Worm (Caenorhabditis elegans) whole organism, L3 larva: ENCODE measurements around the gene bath-20.
A peak's percentile ranks its signal among the peaks of the same experiment; 100 is the strongest.

Experiments
- R02D3.7 ChIP-seq: fragments of 150-350 bp; optimal IDR thresholded peaks from 2 replicates; lab custom pipeline; 2014; ENCODE audit warnings: missing biosample characterization, missing genetic modification characterization
- ZK546.5 ChIP-seq: sonication (generic microtip); optimal IDR thresholded peaks from 2 replicates; lab custom pipeline; 2017; ENCODE audit warnings: missing biosample characterization, missing genetic modification characterization
- aly-2 ChIP-seq: fragments of 150-350 bp; optimal IDR thresholded peaks from 2 replicates; lab custom pipeline; 2014; ENCODE audit warnings: missing biosample characterization, missing genetic modification characterization
- ama-1 ChIP-seq: fragments of 150-350 bp; optimal IDR thresholded peaks from 2 replicates; lab custom pipeline; 2018
- ceh-16 ChIP-seq: sonication (generic microtip); optimal IDR thresholded peaks from 2 replicates; lab custom pipeline; 2017; ENCODE audit warnings: missing biosample characterization, missing genetic modification characterization
- ceh-82 ChIP-seq: fragments of 150-350 bp; optimal IDR thresholded peaks from 2 replicates; lab custom pipeline; 2014; ENCODE audit warnings: missing biosample characterization, missing genetic modification characterization
- ceh-9 ChIP-seq: sonication (generic microtip); optimal IDR thresholded peaks from 2 replicates; lab custom pipeline; 2018; ENCODE audit warnings: missing biosample characterization, missing genetic modification characterization
- egl-27 ChIP-seq: sonication (generic microtip); optimal IDR thresholded peaks from 4 replicates; lab custom pipeline; 2017; ENCODE audit warnings: missing biosample characterization, missing genetic modification reagents, missing genetic modification characterization
- elt-2 ChIP-seq: sonication (generic microtip); optimal IDR thresholded peaks from 2 replicates; lab custom pipeline; 2016; ENCODE audit warnings: missing genetic modification reagents, mild to moderate bottlenecking, missing genetic modification characterization, missing compliant biosample characterization
- elt-3 ChIP-seq, 3 experiments: fragments of 150-350 bp in 1 of 3; sonication (generic microtip) in 2 of 3; optimal IDR thresholded peaks; 2 replicates in 2 of 3; 4 replicates in 1 of 3; lab custom pipeline; 2014 to 2017; ENCODE audit warnings: missing biosample characterization in 3 of 3, missing genetic modification characterization in 3 of 3
- eor-1 ChIP-seq, 2 experiments: fragments of 150-350 bp; optimal IDR thresholded peaks; 2 replicates each; lab custom pipeline; 2014 to 2018; ENCODE audit warnings: missing biosample characterization in 2 of 2, missing genetic modification characterization in 2 of 2
- fkh-10 ChIP-seq: sonication (generic microtip); optimal IDR thresholded peaks from 2 replicates; lab custom pipeline; 2017; ENCODE audit warnings: missing biosample characterization, missing genetic modification reagents, missing genetic modification characterization
- fos-1 ChIP-seq: fragments of 150-350 bp; optimal IDR thresholded peaks from 2 replicates; lab custom pipeline; 2014; ENCODE audit warnings: missing biosample characterization, missing genetic modification characterization
- hmg-11 ChIP-seq: sonication (generic microtip); optimal IDR thresholded peaks from 2 replicates; lab custom pipeline; 2016; ENCODE audit warnings: missing genetic modification characterization, missing compliant biosample characterization
- jun-1 ChIP-seq: fragments of 150-350 bp; optimal IDR thresholded peaks from 2 replicates; lab custom pipeline; 2014; ENCODE audit warnings: missing biosample characterization, missing genetic modification reagents, missing genetic modification characterization
- lsy-12 ChIP-seq: sonication (generic microtip); optimal IDR thresholded peaks from 2 replicates; lab custom pipeline; 2016; ENCODE audit warnings: mild to moderate bottlenecking, missing genetic modification characterization, missing compliant biosample characterization
- mdl-1 ChIP-seq: fragments of 150-350 bp; optimal IDR thresholded peaks from 2 replicates; lab custom pipeline; 2014; ENCODE audit warnings: missing biosample characterization, missing genetic modification characterization
- nfya-1 ChIP-seq: sonication (generic microtip); optimal IDR thresholded peaks from 2 replicates; lab custom pipeline; 2017; ENCODE audit warnings: missing genetic modification characterization, mild to moderate bottlenecking, missing compliant biosample characterization, antibody characterized with exemption, moderate library complexity; ENCODE audit not compliant: insufficient read depth
- nhr-12 ChIP-seq: fragments of 150-350 bp; optimal IDR thresholded peaks from 2 replicates; lab custom pipeline; 2014; ENCODE audit warnings: missing biosample characterization, missing genetic modification characterization
- nhr-23 ChIP-seq: fragments of 150-350 bp; optimal IDR thresholded peaks from 2 replicates; lab custom pipeline; 2014; ENCODE audit warnings: missing biosample characterization, missing genetic modification reagents, missing genetic modification characterization
- nhr-237 ChIP-seq: fragments of 150-350 bp; optimal IDR thresholded peaks from 2 replicates; lab custom pipeline; 2014; ENCODE audit warnings: missing biosample characterization, missing genetic modification characterization
- nhr-25 ChIP-seq: sonication (generic microtip); optimal IDR thresholded peaks from 2 replicates; lab custom pipeline; 2017; ENCODE audit warnings: missing biosample characterization, missing genetic modification characterization
- nhr-28 ChIP-seq: fragments of 150-350 bp; optimal IDR thresholded peaks from 2 replicates; lab custom pipeline; 2014; ENCODE audit warnings: missing biosample characterization, missing genetic modification characterization
- nhr-43 ChIP-seq: sonication (generic microtip); optimal IDR thresholded peaks from 2 replicates; lab custom pipeline; 2016; ENCODE audit warnings: mild to moderate bottlenecking, missing genetic modification characterization, missing compliant biosample characterization; ENCODE audit not compliant: poor library complexity, severe bottlenecking
- nhr-76 ChIP-seq: fragments of 150-350 bp; sonication (generic microtip); optimal IDR thresholded peaks from 5 replicates; lab custom pipeline; 2014; ENCODE audit warnings: missing biosample characterization, missing genetic modification characterization
- pha-4 ChIP-seq: fragments of 150-350 bp; optimal IDR thresholded peaks from 2 replicates; lab custom pipeline; 2014; ENCODE audit warnings: missing biosample characterization, missing genetic modification reagents, missing genetic modification characterization
- pqm-1 ChIP-seq: fragments of 150-350 bp; optimal IDR thresholded peaks from 2 replicates; lab custom pipeline; 2017; ENCODE audit warnings: missing biosample characterization, missing genetic modification characterization, inconsistent platforms
- sea-2 ChIP-seq: fragments of 150-350 bp; sonication (generic microtip); optimal IDR thresholded peaks from 4 replicates; lab custom pipeline; 2014; ENCODE audit warnings: missing biosample characterization, missing genetic modification reagents, missing genetic modification characterization
- skn-1 ChIP-seq: fragments of 150-350 bp; optimal IDR thresholded peaks from 2 replicates; lab custom pipeline; 2014; ENCODE audit warnings: missing biosample characterization, missing genetic modification characterization
- snpc-4 ChIP-seq: fragments of 150-350 bp; optimal IDR thresholded peaks from 2 replicates; lab custom pipeline; 2014; ENCODE audit warnings: missing biosample characterization, missing genetic modification characterization
- tbx-2 ChIP-seq: sonication (generic microtip); optimal IDR thresholded peaks from 2 replicates; lab custom pipeline; 2016; ENCODE audit warnings: mild to moderate bottlenecking, missing genetic modification characterization, missing compliant biosample characterization
- ztf-4 ChIP-seq: fragments of 150-350 bp; optimal IDR thresholded peaks from 2 replicates; lab custom pipeline; 2014; ENCODE audit warnings: missing biosample characterization, missing genetic modification characterization

Gene bath-20

ce11 chrII:2042447-2042846 is at the start of gene bath-20:
bath-20 (minus strand) TSS chrII:2042547.
- TF ChIP-seq fkh-10 (GFP tag; lab: Kevin White, UChicago) (no peak), nhr-76 (tag; lab: Kevin White, UChicago) (no peak), pqm-1 (tag; lab: Kevin White, UChicago) (no peak), nhr-28 (tag; lab: Kevin White, UChicago) (no peak), aly-2 (tag; lab: Kevin White, UChicago) (no peak), ZK546.5 (tag; lab: Kevin White, UChicago) (no peak), nfya-1 (no peak), nhr-237 (tag; lab: Kevin White, UChicago) (no peak), elt-2 (no peak), ceh-16 (tag; lab: Kevin White, UChicago) (no peak), elt-3 (tag; optimal IDR thresholded peaks at IDR 0.05; lab: Kevin White, UChicago) (no peak), R02D3.7 (tag; lab: Kevin White, UChicago) (no peak)

DNA sequence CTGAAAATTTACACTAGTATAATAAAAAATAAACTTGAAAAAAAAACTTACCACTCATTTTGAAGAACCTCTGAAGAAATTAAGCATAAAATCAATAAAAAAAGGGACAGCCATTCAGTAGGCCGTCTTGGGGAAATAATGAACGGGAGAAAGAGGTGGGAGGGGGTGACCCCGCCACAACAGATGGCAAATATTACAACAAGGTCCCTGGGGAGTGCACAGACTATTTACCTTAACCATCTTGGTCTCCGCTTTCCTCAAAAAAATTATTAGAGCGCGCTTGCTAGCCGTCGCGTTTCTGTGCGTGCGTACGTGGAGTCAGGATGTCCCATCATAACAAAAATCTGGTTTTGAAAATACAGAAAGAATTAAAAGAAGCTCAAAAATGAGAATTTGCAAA is 49.6 kb upstream of the bath-20 start, which contains the start of gene T16A1.10:
TSS of gene T16A1.10 (minus strand) at position 123 of the 400 bp plus-strand sequence.
- TF ChIP-seq nhr-43 (no peak), ZK546.5 (tag; lab: Kevin White, UChicago) (no peak), snpc-4 (tag; lab: Kevin White, UChicago) (no peak), sea-2 (GFP tag; lab: Kevin White, UChicago) (no peak), elt-2 (no peak), ama-1 (lab: Kevin White, UChicago) (no peak), R02D3.7 (tag; lab: Kevin White, UChicago) (no peak), fos-1 (tag; lab: Kevin White, UChicago) (no peak), hmg-11 (tag; lab: Kevin White, UChicago) (no peak)
- TF ChIP-seq, all 47 proteins: peak for 0

DNA sequence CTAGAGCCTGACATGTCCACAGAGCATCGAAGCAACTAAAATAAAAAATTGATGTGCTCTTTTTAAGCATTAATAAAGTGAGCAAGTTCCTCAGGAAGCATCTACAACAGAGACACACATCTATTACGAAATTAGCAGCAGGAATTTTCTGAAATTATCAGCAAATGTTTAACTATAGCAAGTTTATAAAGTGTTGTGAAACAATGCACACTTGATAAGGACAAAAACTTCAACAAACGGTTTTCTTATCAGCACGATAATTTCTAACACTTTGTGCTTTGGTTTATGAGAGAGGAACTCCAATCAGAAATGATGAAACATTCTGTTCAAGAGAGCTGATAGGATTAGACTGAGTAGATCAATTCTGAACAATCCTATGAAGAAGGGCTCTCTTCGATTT is 48.3 kb upstream of the bath-20 start, which contains the start of gene trpl-5:
TSS of gene trpl-5 (minus strand) at position 32 of the 400 bp plus-strand sequence.
- TF ChIP-seq nhr-25 (no peak), elt-2 (peak; percentile 95), jun-1 (tag; lab: Kevin White, UChicago) (peak; percentile 23), pqm-1 (tag; lab: Kevin White, UChicago) (peak; percentile 96), fos-1 (tag; lab: Kevin White, UChicago) (no peak)

DNA sequence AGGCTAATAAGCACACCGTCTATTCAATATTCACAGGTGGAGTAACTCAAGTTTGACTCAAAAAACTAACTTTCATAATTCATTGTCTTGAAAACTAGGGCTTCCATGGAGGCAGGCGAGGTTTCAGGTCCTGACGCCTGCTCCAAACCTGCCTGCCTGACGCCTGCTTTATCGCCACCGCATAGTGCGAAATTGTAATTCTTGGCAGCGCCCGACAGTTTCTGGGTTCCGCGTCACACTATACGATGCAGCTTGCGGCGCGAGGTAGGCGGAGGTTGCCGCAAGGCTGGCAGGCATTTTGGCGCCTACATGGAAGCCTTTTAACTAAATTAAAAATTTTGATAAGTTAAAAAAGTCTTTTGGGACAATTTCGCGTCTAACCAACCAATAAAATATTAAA is 44.9 kb upstream of the bath-20 start:
- TF ChIP-seq nhr-25 = no peak
- no peak for TF ChIP-seq eor-1 (tag; optimal IDR thresholded peaks at IDR 0.05; lab: Kevin White, UChicago)
- no peak for TF ChIP-seq skn-1 (tag; lab: Kevin White, UChicago)
- no peak for TF ChIP-seq nhr-76 (tag; lab: Kevin White, UChicago)
- no peak for TF ChIP-seq fkh-10 (GFP tag; lab: Kevin White, UChicago)
- TF ChIP-seq ceh-9 (tag; lab: Kevin White, UChicago) = no peak
- no peak for TF ChIP-seq mdl-1 (tag; lab: Kevin White, UChicago)
- no peak for TF ChIP-seq tbx-2 (tag; lab: Kevin White, UChicago)
- TF ChIP-seq nhr-12 (tag; lab: Kevin White, UChicago) = no peak
- TF ChIP-seq, all 47 proteins: peak for 0

- TF ChIP-seq ztf-4 (tag; lab: Kevin White, UChicago) (no peak), hmg-11 (tag; lab: Kevin White, UChicago) (no peak), tbx-2 (tag; lab: Kevin White, UChicago) (no peak), ceh-82 (tag; lab: Kevin White, UChicago) (no peak), nhr-23 (tag; lab: Kevin White, UChicago) (no peak), pqm-1 (tag; lab: Kevin White, UChicago) (no peak), ceh-9 (tag; lab: Kevin White, UChicago) (no peak), egl-27 (tag; lab: Kevin White, UChicago) (no peak), nhr-237 (tag; lab: Kevin White, UChicago) (no peak), skn-1 (tag; lab: Kevin White, UChicago) (no peak), jun-1 (tag; lab: Kevin White, UChicago) (no peak), pha-4 (tag; lab: Kevin White, UChicago) (no peak), ZK546.5 (tag; lab: Kevin White, UChicago) (no peak), lsy-12 (no peak)
- TF ChIP-seq, all 47 proteins: peak for 0
Measured at ce11 chrII:2083726-2084179, 41.4 kb upstream of the bath-20 start, which contains the start of the genes T16A1.5 and fbxc-49. T16A1.5 (minus strand) TSS chrII:2083826. fbxc-49 (plus strand) TSS chrII:2084129.
